Fruit fly (Drosophila melanogaster): ENCODE measurements around the gene Anp.
A peak's percentile ranks its signal among the peaks of the same experiment; 100 is the strongest.

Gene Anp

DNA sequence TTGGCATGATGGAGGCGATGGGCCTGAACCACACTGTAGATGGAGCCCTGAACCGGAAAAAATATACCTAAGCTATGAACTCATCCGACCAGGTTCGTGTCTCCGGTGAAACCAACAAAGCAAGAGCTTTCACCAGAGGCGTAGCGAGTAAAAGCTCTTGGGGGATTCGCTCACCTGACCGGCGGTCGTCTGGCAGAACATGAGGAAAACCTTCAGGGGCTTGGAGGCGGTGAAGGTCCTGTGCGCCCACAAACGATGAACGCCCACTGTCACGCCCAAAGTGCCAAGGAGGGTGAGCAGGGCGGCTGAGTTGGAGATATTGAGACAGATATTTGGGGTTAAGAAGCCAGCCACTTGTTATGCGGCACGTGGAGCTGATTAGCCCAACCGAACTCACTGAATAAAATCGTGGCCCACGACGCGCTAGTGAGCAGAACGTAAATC is 14.1 kb upstream of the Anp start (continued):
- TF ChIP-seq az2 (GFP tag; optimal IDR thresholded peaks at IDR 0.05) (no peak), ATbp (GFP tag; optimal IDR thresholded peaks at IDR 0.05) (peak; percentile 14), Mes4 (GFP tag; optimal IDR thresholded peaks at IDR 0.05) (no peak), bigmax (GFP tag; optimal IDR thresholded peaks at IDR 0.05) (peak; percentile 83), Trl (optimal IDR thresholded peaks at IDR 0.05) (no peak), Trl (GFP tag; optimal IDR thresholded peaks at IDR 0.05) (no peak), Lim3 (GFP tag; IDR thresholded peaks at IDR 0.05) (no peak), CG2712 (tag; optimal IDR thresholded peaks at IDR 0.05) (peak; percentile 25), unc-4 (GFP tag; IDR thresholded peaks at IDR 0.05; ENCODE audit: partially characterized antibody) (no peak), jumu (GFP tag; optimal IDR thresholded peaks at IDR 0.05) (no peak), tap (tag; optimal IDR thresholded peaks at IDR 0.05) (no peak), CG15514 (GFP tag; optimal IDR thresholded peaks at IDR 0.05) (peak; percentile 84), PHDP (tag; optimal IDR thresholded peaks at IDR 0.05) (peak; percentile 47), tup (GFP tag; optimal IDR thresholded peaks at IDR 0.05) (no peak), Aef1 (GFP tag; IDR thresholded peaks at IDR 0.05) (no peak), CG31224 (GFP tag; IDR thresholded peaks at IDR 0.05) (peak; percentile 47; the same call in 1 of the 2 replicates), CG11456 (GFP tag; IDR thresholded peaks at IDR 0.05) (peak; percentile 83), CG9609 (GFP tag; optimal IDR thresholded peaks at IDR 0.05) (peak; percentile 13), CG12659 (GFP tag; optimal IDR thresholded peaks at IDR 0.05) (peak; percentile 47), dm (GFP tag; optimal IDR thresholded peaks at IDR 0.05) (peak; percentile 83), HmgD (GFP tag; optimal IDR thresholded peaks at IDR 0.05) (peak; percentile 33), mam (GFP tag; optimal IDR thresholded peaks at IDR 0.05) (no peak), run (tag; optimal IDR thresholded peaks at IDR 0.05) (no peak), CG5953 (GFP tag; IDR thresholded peaks at IDR 0.05) (no peak), en (GFP tag; optimal IDR thresholded peaks at IDR 0.05) (no peak), CG7987 (GFP tag; optimal IDR thresholded peaks at IDR 0.05) (peak; percentile 36), Dfd (GFP tag; optimal IDR thresholded peaks at IDR 0.05) (no peak), CG8944 (GFP tag; optimal IDR thresholded peaks at IDR 0.05) (peak; percentile 47), Hr3 (GFP tag; optimal IDR thresholded peaks at IDR 0.05) (no peak), disco-r (GFP tag; optimal IDR thresholded peaks at IDR 0.05) (no peak), Sin3A (optimal IDR thresholded peaks at IDR 0.05) (no peak), CG32532 (GFP tag; IDR thresholded peaks at IDR 0.05) (peak; percentile 82), crol (GFP tag; IDR thresholded peaks at IDR 0.05) (no peak), CG1832 (GFP tag; optimal IDR thresholded peaks at IDR 0.05) (no peak), CG12769 (tag; optimal IDR thresholded peaks at IDR 0.05) (peak; percentile 65), CG7963 (GFP tag; IDR thresholded peaks at IDR 0.05; ENCODE audit: partially characterized antibody) (no peak), tio (GFP tag; optimal IDR thresholded peaks at IDR 0.05) (no peak), Ptx1 (GFP tag; IDR thresholded peaks at IDR 0.05) (peak; percentile 70), CG18262 (tag; optimal IDR thresholded peaks at IDR 0.05) (peak; percentile 20), ranshi (GFP tag; IDR thresholded peaks at IDR 0.05) (no peak), p53 (GFP tag; optimal IDR thresholded peaks at IDR 0.05) (no peak), sima (GFP tag; optimal IDR thresholded peaks at IDR 0.05) (no peak), Hsf (GFP tag; optimal IDR thresholded peaks at IDR 0.05) (peak; percentile 46), h (optimal IDR thresholded peaks at IDR 0.05) (no peak), sna (GFP tag; IDR thresholded peaks at IDR 0.05; ENCODE audit: partially characterized antibody) (no peak), Usf (GFP tag; optimal IDR thresholded peaks at IDR 0.05) (peak; percentile 8), jigr1 (GFP tag; IDR thresholded peaks at IDR 0.05) (no peak), peb (GFP tag; IDR thresholded peaks at IDR 0.05) (0 out of 2 replicates have a peak, but pooled peaks have one; percentile 17), mld (GFP tag; IDR thresholded peaks at IDR 0.05; ENCODE audit: partially characterized antibody) (no peak), CG4617 (GFP tag; optimal IDR thresholded peaks at IDR 0.05; ENCODE audit: borderline replicate concordance) (no peak), CrebB (tag; optimal IDR thresholded peaks at IDR 0.05) (peak; percentile 39), tx (GFP tag; optimal IDR thresholded peaks at IDR 0.05) (no peak), CG17912 (GFP tag; optimal IDR thresholded peaks at IDR 0.05) (no peak)
